Worm (Caenorhabditis elegans): ENCODE measurements around the gene Y43F8C.3.
A peak's percentile ranks its signal among the peaks of the same experiment; 100 is the strongest.

Gene Y43F8C.3

ce11 chrV:19670866-19671265 lies 48.4 kb upstream of the Y43F8C.3 start:
- no peak for TF ChIP-seq ceh-2 (tag; optimal IDR thresholded peaks at IDR 0.05)
- TF ChIP-seq ceh-22 (tag; optimal IDR thresholded peaks at IDR 0.05) = no peak
- no peak for TF ChIP-seq hlh-13 (GFP tag; optimal IDR thresholded peaks at IDR 0.05)
- TF ChIP-seq T23F11.4 (GFP tag; optimal IDR thresholded peaks at IDR 0.05) = no peak
- TF ChIP-seq mec-3 (tag; optimal IDR thresholded peaks at IDR 0.05; ENCODE audit: borderline replicate concordance) = no peak
- no peak for TF ChIP-seq nfya-1 (tag; optimal IDR thresholded peaks at IDR 0.05)
- no peak for TF ChIP-seq ceh-14 (tag; optimal IDR thresholded peaks at IDR 0.05)
- no peak for TF ChIP-seq pax-1 (tag; optimal IDR thresholded peaks at IDR 0.05)
- TF ChIP-seq pag-3 (tag; optimal IDR thresholded peaks at IDR 0.05; ENCODE audit: borderline replicate concordance) = no peak
- TF ChIP-seq lim-6 (tag; optimal IDR thresholded peaks at IDR 0.05) = no peak
- TF ChIP-seq Y22D7AL.16 (tag; optimal IDR thresholded peaks at IDR 0.05) = no peak

ce11 chrV:19669959-19670358 lies 47.5 kb upstream of the Y43F8C.3 start, which contains the start of gene Y43F8C.11:
TSS of gene Y43F8C.11 (plus strand) at chrV:19670259.
- TF ChIP-seq hlh-6 (tag; optimal IDR thresholded peaks at IDR 0.05) (no peak), ceh-14 (tag; optimal IDR thresholded peaks at IDR 0.05) (no peak)

DNA sequence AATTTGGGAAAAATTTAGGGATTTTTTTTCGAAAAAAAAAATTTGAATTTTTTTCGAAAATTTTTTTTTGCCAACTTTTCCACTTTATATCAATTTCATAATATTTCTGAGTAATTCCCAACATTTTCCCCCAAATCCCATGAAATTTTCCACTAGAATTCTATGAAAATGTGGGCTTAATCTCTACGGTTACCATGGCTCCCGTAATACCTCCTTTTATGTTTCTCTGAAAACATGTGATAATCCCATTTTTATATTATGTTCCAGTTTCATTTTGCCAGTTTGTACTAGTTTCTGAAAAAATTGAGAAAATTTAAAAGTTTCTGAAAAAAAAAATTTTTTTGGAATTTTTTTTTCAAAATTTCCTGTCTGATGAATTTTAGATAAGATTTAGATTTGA lies 45.8 kb upstream of the Y43F8C.3 start:
- TF ChIP-seq sox-2 (GFP tag; IDR thresholded peaks at IDR 0.05) (no peak), nhr-11 (tag; optimal IDR thresholded peaks at IDR 0.05) (no peak)

- TF ChIP-seq eyg-1 (tag; optimal IDR thresholded peaks at IDR 0.05) (no peak), lin-11 (tag; optimal IDR thresholded peaks at IDR 0.05) (no peak)
These were observed 45.3 kb upstream of the Y43F8C.3 start for ce11 chrV:19667716-19668115.

ce11 chrV:19666308-19666707 lies 43.9 kb upstream of the Y43F8C.3 start:
- no peak for TF ChIP-seq F13H6.1 (tag; optimal IDR thresholded peaks at IDR 0.05)
- TF ChIP-seq elt-4 (tag; optimal IDR thresholded peaks at IDR 0.05) = no peak

- peak; percentile 71 for TF ChIP-seq dve-1 (tag; optimal IDR thresholded peaks at IDR 0.05)
- no peak for TF ChIP-seq lim-6 (tag; optimal IDR thresholded peaks at IDR 0.05)
These were observed 42.1 kb upstream of the Y43F8C.3 start for ce11 chrV:19664574-19664973.

ce11 chrV:19655151-19655550 lies 32.7 kb upstream of the Y43F8C.3 start, which contains the start of gene dmd-3:
TSS of gene dmd-3 (minus strand) at chrV:19655251.
- TF ChIP-seq sox-2 (GFP tag; IDR thresholded peaks at IDR 0.05) (no peak), ceh-45 (GFP tag; IDR thresholded peaks at IDR 0.05) (no peak), lin-11 (tag; optimal IDR thresholded peaks at IDR 0.05) (no peak), fkh-10 (GFP tag; optimal IDR thresholded peaks at IDR 0.05) (no peak), unc-55 (GFP tag; optimal IDR thresholded peaks at IDR 0.05) (no peak), tbx-7 (tag; optimal IDR thresholded peaks at IDR 0.05) (no peak), unc-42 (tag; optimal IDR thresholded peaks at IDR 0.05) (no peak)

ce11 chrV:19645572-19646155 lies 23.2 kb upstream of the Y43F8C.3 start, which contains the start of gene Y43F8C.9:
TSS of gene Y43F8C.9 (plus strand) at chrV:19646105.
- TF ChIP-seq pha-2 (tag; optimal IDR thresholded peaks at IDR 0.05) (no peak), sox-2 (GFP tag; IDR thresholded peaks at IDR 0.05) (no peak), unc-86 (tag; optimal IDR thresholded peaks at IDR 0.05) (no peak)

DNA sequence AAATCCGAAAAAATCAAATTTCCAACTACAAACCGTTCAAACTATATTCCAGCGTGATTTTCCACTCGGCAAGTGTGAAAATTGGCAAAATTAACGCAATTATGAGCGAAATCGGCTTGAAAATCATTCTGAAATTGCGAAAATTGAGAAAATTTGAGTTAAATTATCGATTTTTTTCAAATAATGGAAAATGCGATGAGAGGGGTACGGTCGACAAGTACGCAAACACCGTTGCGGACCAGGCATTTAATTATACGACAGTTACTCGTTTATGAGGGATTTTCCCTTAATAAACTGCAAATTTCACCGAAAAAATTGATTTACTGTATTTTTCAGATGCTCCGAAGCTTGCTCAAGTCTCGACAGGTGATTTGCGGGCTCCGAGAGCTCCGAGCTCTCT lies 21.5 kb upstream of the Y43F8C.3 start, which contains the start of the genes Y43F8C.7 and mrps-28:
TSS of gene Y43F8C.7 (minus strand) at position 128 of the 400 bp plus-strand sequence.
TSS of gene mrps-28 (plus strand) at position 337 of the 400 bp plus-strand sequence.
- TF ChIP-seq sox-4 (tag; optimal IDR thresholded peaks at IDR 0.05) (no peak), hlh-6 (tag; optimal IDR thresholded peaks at IDR 0.05) (no peak), pax-1 (tag; optimal IDR thresholded peaks at IDR 0.05) (peak; percentile 20), nfya-1 (tag; optimal IDR thresholded peaks at IDR 0.05) (peak; percentile 56), ceh-48 (tag; optimal IDR thresholded peaks at IDR 0.05) (peak; percentile 90), unc-42 (tag; optimal IDR thresholded peaks at IDR 0.05) (peak; percentile 40)
